Fruit fly (Drosophila melanogaster): ENCODE measurements around the gene Kaz.

dm6 chr3R:24875939-24876842 is 46.4 kb upstream of the Kaz start, which contains the start of gene CG3744:
- no peak for TF ChIP-seq fkh (GFP tag; optimal IDR thresholded peaks at IDR 0.05)
- peak; percentile 64 for TF ChIP-seq topi (GFP tag; optimal IDR thresholded peaks at IDR 0.05)
- TF ChIP-seq CG11762 (GFP tag; optimal IDR thresholded peaks at IDR 0.05; ENCODE audit: insufficient read depth) = peak; percentile 38
